Fruit fly (Drosophila melanogaster) whole organism, prepupa: ENCODE results near the gene brv2.

Source experiments
- Blimp-1 ChIP-seq: fragments of 200-800 bp; sonication (Bioruptor generic); optimal IDR thresholded peaks from 3 replicates; lab custom pipeline; 2017; ENCODE audit warnings: missing biosample characterization, missing genetic modification characterization, mild to moderate bottlenecking, moderate library complexity, missing genetic modification reagents
- CG11294 ChIP-seq: fragments of 200-800 bp; sonication (Bioruptor generic); IDR thresholded peaks from 2 replicates; pipeline ENCODE4 v1.3.6; 2022; ENCODE audit warnings: missing biosample characterization, missing genetic modification characterization
- CG11762 ChIP-seq: fragments of 200-800 bp; sonication (Bioruptor generic); optimal IDR thresholded peaks from 3 replicates; lab custom pipeline; 2016; ENCODE audit warnings: missing biosample characterization, missing genetic modification characterization; ENCODE audit not compliant: insufficient read depth
- CG11902 ChIP-seq: fragments of 200-800 bp; sonication (Bioruptor generic); optimal IDR thresholded peaks from 3 replicates; lab custom pipeline; 2016; ENCODE audit warnings: missing biosample characterization, missing genetic modification characterization
- CG1621 ChIP-seq: fragments of 200-800 bp; sonication (Bioruptor generic); optimal IDR thresholded peaks from 3 replicates; lab custom pipeline; 2018; ENCODE audit warnings: missing biosample characterization, mild to moderate bottlenecking, missing genetic modification characterization
- CG16779 ChIP-seq: fragments of 200-800 bp; sonication (Bioruptor generic); optimal IDR thresholded peaks from 3 replicates; lab custom pipeline; 2017; ENCODE audit warnings: missing biosample characterization, mild to moderate bottlenecking, missing genetic modification characterization
- CG34406 ChIP-seq: fragments of 200-800 bp; sonication (Bioruptor generic); optimal IDR thresholded peaks from 3 replicates; lab custom pipeline; 2016; ENCODE audit warnings: missing biosample characterization, missing genetic modification characterization
- CG3919 ChIP-seq: fragments of 200-800 bp; sonication (Bioruptor generic); optimal IDR thresholded peaks from 3 replicates; lab custom pipeline; 2016; ENCODE audit warnings: missing biosample characterization, missing genetic modification characterization
- CG6276 ChIP-seq: fragments of 200-800 bp; sonication (Bioruptor generic); optimal IDR thresholded peaks from 2 replicates; lab custom pipeline; 2017; ENCODE audit warnings: missing biosample characterization, mild to moderate bottlenecking, missing genetic modification characterization
- CG6792 ChIP-seq: fragments of 200-800 bp; sonication (Bioruptor generic); optimal IDR thresholded peaks from 3 replicates; lab custom pipeline; 2016; ENCODE audit warnings: missing biosample characterization, missing genetic modification characterization
- CG8319 ChIP-seq: fragments of 200-800 bp; sonication (Bioruptor generic); optimal IDR thresholded peaks from 3 replicates; lab custom pipeline; 2016; ENCODE audit warnings: missing biosample characterization, missing genetic modification characterization
- CG9139 ChIP-seq: fragments of 200-800 bp; sonication (Bioruptor generic); optimal IDR thresholded peaks from 3 replicates; lab custom pipeline; 2017; ENCODE audit warnings: missing biosample characterization, mild to moderate bottlenecking, missing genetic modification characterization
- Eip75B ChIP-seq: fragments of 200-800 bp; sonication (Bioruptor generic); optimal IDR thresholded peaks from 3 replicates; lab custom pipeline; 2016; ENCODE audit warnings: missing biosample characterization, missing genetic modification characterization
- Eip78C ChIP-seq: fragments of 200-800 bp; sonication (Bioruptor generic); peaks from one replicate; lab custom pipeline; 2016; ENCODE audit warnings: missing biosample characterization, missing genetic modification characterization
- Ets96B ChIP-seq: fragments of 200-800 bp; optimal IDR thresholded peaks from 2 replicates; lab custom pipeline; 2019; ENCODE audit warnings: missing biosample characterization, mild to moderate bottlenecking, missing genetic modification characterization, moderate library complexity
- Gug ChIP-seq: fragments of 200-800 bp; sonication (Bioruptor generic); IDR thresholded peaks from 2 replicates; pipeline ENCODE4 v1.3.6; 2022; ENCODE audit warnings: missing biosample characterization, missing genetic modification characterization
- Hr38 ChIP-seq: sonication (Bioruptor generic); optimal IDR thresholded peaks from 2 replicates; lab custom pipeline; 2016; ENCODE audit warnings: missing biosample characterization, missing genetic modification characterization
- Hr39 ChIP-seq: fragments of 200-800 bp; sonication (Bioruptor generic); optimal IDR thresholded peaks from 2 replicates; lab custom pipeline; 2016; ENCODE audit warnings: missing biosample characterization, missing genetic modification characterization
- Lpt ChIP-seq: fragments of 200-800 bp; sonication (Bioruptor generic); optimal IDR thresholded peaks from 3 replicates; lab custom pipeline; 2016; ENCODE audit warnings: missing biosample characterization, missing genetic modification characterization
- Met ChIP-seq: fragments of 200-800 bp; sonication (Bioruptor generic); optimal IDR thresholded peaks from 3 replicates; lab custom pipeline; 2016; ENCODE audit warnings: missing biosample characterization, missing genetic modification characterization
- OdsH ChIP-seq: fragments of 200-800 bp; sonication (Bioruptor generic); optimal IDR thresholded peaks from 3 replicates; lab custom pipeline; 2016; ENCODE audit warnings: missing biosample characterization, missing genetic modification characterization
- Sox102F ChIP-seq: fragments of 200-800 bp; sonication (Bioruptor generic); optimal IDR thresholded peaks from 2 replicates; lab custom pipeline; 2016; ENCODE audit warnings: missing biosample characterization, mild to moderate bottlenecking, missing genetic modification characterization
- Sox14 ChIP-seq: fragments of 200-800 bp; sonication (Bioruptor generic); optimal IDR thresholded peaks from 3 replicates; lab custom pipeline; 2016; ENCODE audit warnings: missing biosample characterization, missing genetic modification characterization
- achi ChIP-seq: fragments of 200-800 bp; sonication (Bioruptor generic); optimal IDR thresholded peaks from 3 replicates; lab custom pipeline; 2016; ENCODE audit warnings: missing biosample characterization, missing genetic modification characterization
- acj6 ChIP-seq: fragments of 200-800 bp; sonication (Bioruptor generic); optimal IDR thresholded peaks from 3 replicates; lab custom pipeline; 2016; ENCODE audit warnings: missing biosample characterization, missing genetic modification characterization
- eg ChIP-seq: fragments of 200-800 bp; sonication (Bioruptor generic); IDR thresholded peaks from 3 replicates; pipeline ENCODE4 v1.3.6; 2022; ENCODE audit warnings: missing biosample characterization, missing genetic modification characterization
- esn ChIP-seq: fragments of 200-800 bp; sonication (Bioruptor generic); optimal IDR thresholded peaks from 2 replicates; lab custom pipeline; 2016; ENCODE audit warnings: missing biosample characterization, mild to moderate bottlenecking, missing genetic modification characterization, moderate library complexity
- lz ChIP-seq: fragments of 200-800 bp; sonication (Bioruptor generic); optimal IDR thresholded peaks from 3 replicates; lab custom pipeline; 2016; ENCODE audit warnings: missing biosample characterization, missing genetic modification characterization
- spab ChIP-seq: fragments of 200-800 bp; sonication (Bioruptor generic); optimal IDR thresholded peaks from 2 replicates; lab custom pipeline; 2017; ENCODE audit warnings: missing biosample characterization, mild to moderate bottlenecking, missing genetic modification characterization, missing genetic modification reagents
- ss ChIP-seq, 2 experiments: fragments of 200-800 bp; sonication (Bioruptor generic); optimal IDR thresholded peaks; 2 replicates in 1 of 2; 3 replicates in 1 of 2; lab custom pipeline; 2017 to 2018; ENCODE audit warnings: mild to moderate bottlenecking in 2 of 2, missing biosample characterization in 2 of 2, missing genetic modification characterization in 2 of 2, moderate library complexity in 1 of 2
- svp ChIP-seq: fragments of 200-800 bp; sonication (Bioruptor generic); peaks from one replicate; lab custom pipeline; 2016; ENCODE audit warnings: missing biosample characterization, missing genetic modification characterization
- topi ChIP-seq: fragments of 200-800 bp; sonication (Bioruptor generic); optimal IDR thresholded peaks from 3 replicates; lab custom pipeline; 2016; ENCODE audit warnings: missing biosample characterization, missing genetic modification characterization
- vri ChIP-seq: fragments of 200-800 bp; sonication (Bioruptor generic); optimal IDR thresholded peaks from 3 replicates; lab custom pipeline; 2016; ENCODE audit warnings: missing biosample characterization, mild to moderate bottlenecking, missing genetic modification characterization

The brv2 gene

dm6 chr3L:17344596-17344995 is at the start of gene brv2:
brv2 (minus strand) TSS chr3L:17344696.
- TF ChIP-seq CG9139 (GFP tag; lab: Kevin White, UChicago) (no peak), CG34406 (GFP tag; lab: Kevin White, UChicago) (no peak), achi (GFP tag; lab: Kevin White, UChicago) (no peak), Sox102F (GFP tag; lab: Kevin White, UChicago) (no peak), eg (GFP tag; lab: Robert Waterston, UW) (no peak)
- TF ChIP-seq, all 60 proteins: peak for 0

- peak; percentile 6 for TF ChIP-seq Eip78C (GFP tag; lab: Kevin White, UChicago)
- TF ChIP-seq topi (GFP tag; lab: Kevin White, UChicago) = no peak
Observed at dm6 chr3L:17393098-17393497, 48.6 kb upstream of the brv2 start.

DNA sequence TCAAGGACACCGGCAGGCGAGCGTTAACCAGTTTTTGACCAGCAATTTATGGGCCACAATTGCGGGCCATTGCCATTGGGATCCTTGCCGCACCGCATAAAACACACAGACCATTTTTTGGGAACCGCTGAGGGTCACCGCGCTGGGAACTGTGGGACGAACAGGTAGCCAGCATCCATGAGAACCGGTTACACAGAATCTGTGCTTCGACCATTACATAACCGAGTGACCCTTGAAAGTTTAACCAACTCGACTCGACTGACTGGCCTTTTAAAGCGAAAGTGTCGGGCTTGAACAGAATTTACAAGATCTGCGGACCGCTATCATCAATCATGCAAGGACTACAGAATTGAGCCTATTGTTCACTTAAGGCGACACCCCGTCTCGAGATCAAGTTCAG is 47.9 kb upstream of the brv2 start:
- peak; percentile 87 for TF ChIP-seq vri (GFP tag; lab: Kevin White, UChicago)
- no peak for TF ChIP-seq CG34406 (GFP tag; lab: Kevin White, UChicago)
- TF ChIP-seq Blimp-1 (GFP tag; lab: Kevin White, UChicago) = peak; percentile 70
- TF ChIP-seq svp (GFP tag; lab: Kevin White, UChicago) = peak; percentile 27
- peak; percentile 23 for TF ChIP-seq Eip78C (GFP tag; lab: Kevin White, UChicago)

DNA sequence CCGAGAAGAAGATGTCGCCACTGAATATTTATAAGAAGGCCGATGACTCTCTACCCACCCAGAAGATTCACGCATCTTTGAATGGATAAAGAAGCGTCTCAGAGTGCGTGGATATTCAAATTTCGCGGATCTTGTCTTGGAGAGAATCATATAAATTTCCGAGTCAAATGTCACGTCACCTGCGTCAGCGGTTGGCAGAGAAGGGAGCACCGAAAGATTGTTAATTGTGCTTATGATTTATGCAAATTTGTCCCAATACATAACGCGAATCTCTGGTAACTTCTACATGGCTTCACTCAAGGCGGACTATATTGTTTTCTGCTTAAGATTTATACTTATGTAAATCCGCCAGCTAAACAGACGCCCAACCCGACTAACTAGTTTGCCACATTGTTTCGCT is 46.6 kb upstream of the brv2 start:
- no peak for TF ChIP-seq Lpt (GFP tag; lab: Kevin White, UChicago)
- no peak for TF ChIP-seq Met (GFP tag; lab: Kevin White, UChicago)
- TF ChIP-seq spab (GFP tag; lab: Kevin White, UChicago) = no peak
- no peak for TF ChIP-seq Hr38
- TF ChIP-seq CG6792 = no peak
- TF ChIP-seq CG11762 (GFP tag; lab: Kevin White, UChicago) = no peak

dm6 chr3L:17388895-17389294 is 44.4 kb upstream of the brv2 start, which contains the start of gene CG13731:
CG13731 (minus strand) TSS chr3L:17388956.
- no peak for TF ChIP-seq CG16779 (tag; lab: Kevin White, UChicago)
- TF ChIP-seq lz (GFP tag; lab: Kevin White, UChicago) = no peak
- no peak for TF ChIP-seq CG9139 (GFP tag; lab: Kevin White, UChicago)
- TF ChIP-seq CG3919 (GFP tag; lab: Kevin White, UChicago) = no peak

- TF ChIP-seq CG3919 (GFP tag; lab: Kevin White, UChicago) = no peak
- TF ChIP-seq Gug (GFP tag; lab: Robert Waterston, UW) = no peak
- TF ChIP-seq Eip75B = no peak
- TF ChIP-seq CG6276 (GFP tag; lab: Kevin White, UChicago) = no peak
- TF ChIP-seq CG1621 (tag; lab: Kevin White, UChicago) = no peak
- no peak for TF ChIP-seq acj6 (GFP tag; lab: Kevin White, UChicago)
- no peak for TF ChIP-seq CG11902
- TF ChIP-seq Hr39 (GFP tag; lab: Kevin White, UChicago) = no peak
- TF ChIP-seq svp (GFP tag; lab: Kevin White, UChicago) = no peak
- no peak for TF ChIP-seq CG11294 (GFP tag; lab: Robert Waterston, UW)
- no peak for TF ChIP-seq Hr38
- TF ChIP-seq CG8319 (GFP tag; lab: Kevin White, UChicago) = no peak
- TF ChIP-seq OdsH = no peak
- no peak for TF ChIP-seq lz (GFP tag; lab: Kevin White, UChicago)
- no peak for TF ChIP-seq ss (GFP tag; optimal IDR thresholded peaks at IDR 0.05; lab: Kevin White, UChicago)
- no peak for TF ChIP-seq esn
- no peak for TF ChIP-seq Ets96B
- no peak for TF ChIP-seq Met (GFP tag; lab: Kevin White, UChicago)
- TF ChIP-seq Sox14 (GFP tag; lab: Kevin White, UChicago) = no peak
- TF ChIP-seq, all 60 proteins: peak for 0
Observed at dm6 chr3L:17386612-17387382, 42.3 kb upstream of the brv2 start.
